Worm (Caenorhabditis elegans): ENCODE results near the gene F31E3.12.

Gene F31E3.12

DNA sequence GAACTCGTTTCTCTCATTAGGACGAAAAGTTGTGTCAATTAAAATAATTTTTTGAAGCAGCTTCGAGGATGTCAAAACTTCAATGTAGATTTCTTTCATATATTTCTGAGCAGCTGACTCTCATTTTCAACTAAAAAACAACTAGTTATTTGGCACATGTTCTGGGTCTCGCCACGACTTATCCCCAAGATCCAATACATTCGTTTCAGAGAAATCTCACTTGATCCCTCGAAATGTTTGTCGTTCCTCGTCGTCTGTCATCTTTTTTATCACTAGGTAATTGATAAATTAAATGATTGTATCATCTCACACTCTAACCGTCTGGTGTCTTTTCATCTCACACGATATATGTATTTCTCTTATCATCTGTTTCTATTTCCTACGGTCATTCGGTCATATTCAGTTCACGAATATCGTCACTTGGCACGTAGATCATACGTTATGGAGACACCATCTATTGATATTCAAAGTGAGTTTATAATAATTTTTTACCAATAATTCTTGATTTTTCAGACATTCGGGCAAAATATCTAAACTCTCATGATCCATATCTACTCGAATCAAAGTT lies 7.2 kb upstream of the F31E3.12 start, which contains the start of the genes rpn-6.1 and F57B9.1 (continued):
- TF ChIP-seq tlp-1 (tag; optimal IDR thresholded peaks at IDR 0.05) (no peak), nhr-71 (tag; optimal IDR thresholded peaks at IDR 0.05) (peak; percentile 12), mep-1 (tag; optimal IDR thresholded peaks at IDR 0.05) (peak; percentile 15), hlh-4 (tag; optimal IDR thresholded peaks at IDR 0.05) (no peak), ztf-11 (tag; optimal IDR thresholded peaks at IDR 0.05) (no peak), lsy-2 (tag; optimal IDR thresholded peaks at IDR 0.05) (peak in 1 of 2 experiments; percentile 64), irx-1 (tag; optimal IDR thresholded peaks at IDR 0.05) (no peak)

DNA sequence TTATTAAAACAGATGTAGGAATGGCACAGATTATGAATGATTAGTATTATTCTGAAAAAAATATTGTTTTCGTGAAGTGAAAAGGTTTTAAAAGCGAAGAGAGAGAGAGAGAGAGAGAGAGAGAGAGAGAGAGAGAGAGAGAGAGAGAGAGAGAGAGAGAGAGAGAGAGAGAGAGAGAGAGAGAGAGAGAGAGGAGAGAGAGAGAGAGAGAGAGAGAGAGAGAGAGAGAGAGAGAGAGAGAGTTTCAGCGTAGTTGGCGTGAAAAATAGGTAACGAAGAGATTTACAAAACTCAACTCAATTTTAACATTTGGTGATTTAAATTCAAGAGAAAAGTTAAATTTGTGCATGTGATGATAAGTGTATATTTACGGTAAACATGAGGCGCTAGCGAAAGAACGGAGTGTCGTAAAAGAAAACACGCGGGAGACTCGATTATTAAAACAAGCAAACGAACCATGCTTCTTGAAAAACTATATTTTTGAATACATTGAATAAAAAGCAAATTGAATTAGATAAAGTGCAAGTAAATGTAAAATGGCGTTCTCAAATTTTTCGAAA lies 1.0 kb upstream of the F31E3.12 start, which contains the start of gene panl-2:
Gene panl-2 (minus strand): TSS at position 51 of the 560 bp plus-strand sequence.
- TF ChIP-seq F16B12.6 (tag; optimal IDR thresholded peaks at IDR 0.05), result peak; percentile 24
- TF ChIP-seq C16A3.4 (tag; optimal IDR thresholded peaks at IDR 0.05), result peak; percentile 54
- peak; percentile 34 for TF ChIP-seq isw-1 (GFP tag; IDR thresholded peaks at IDR 0.05)
- TF ChIP-seq skn-1 (tag; optimal IDR thresholded peaks at IDR 0.05), result peak; percentile 51
- TF ChIP-seq fkh-10 (GFP tag; optimal IDR thresholded peaks at IDR 0.05), result no peak
- peak; percentile 91 to 95 for TF ChIP-seq efl-1 (optimal IDR thresholded peaks at IDR 0.05)
- TF ChIP-seq efl-1 (GFP tag; optimal IDR thresholded peaks at IDR 0.05 in 1 of 2), result peak; percentile 90 to 99
- peak; percentile 30 for TF ChIP-seq lin-14 (GFP tag; optimal IDR thresholded peaks at IDR 0.05)
- TF ChIP-seq rnt-1 (tag; optimal IDR thresholded peaks at IDR 0.05), result peak; percentile 34
- TF ChIP-seq nhr-90 (tag; optimal IDR thresholded peaks at IDR 0.05; ENCODE audit: poor library complexity), result no peak
- TF ChIP-seq tbx-2 (tag; optimal IDR thresholded peaks at IDR 0.05), result peak; percentile 20
- TF ChIP-seq unc-62 (GFP tag; optimal IDR thresholded peaks at IDR 0.05), result no peak
- TF ChIP-seq alr-1 (tag; optimal IDR thresholded peaks at IDR 0.05; ENCODE audit: borderline replicate concordance), result no peak
- no peak for TF ChIP-seq pqm-1 (tag; optimal IDR thresholded peaks at IDR 0.05)
- TF ChIP-seq nhr-47 (tag; optimal IDR thresholded peaks at IDR 0.05), result peak; percentile 42
- peak; percentile 11 for TF ChIP-seq nhr-20 (tag; optimal IDR thresholded peaks at IDR 0.05)
- peak; percentile 41 for TF ChIP-seq nhr-19 (GFP tag; conservative IDR thresholded peaks at IDR 0.05)
- TF ChIP-seq tlp-1 (tag; optimal IDR thresholded peaks at IDR 0.05), result no peak
- TF ChIP-seq nhr-237 (tag; optimal IDR thresholded peaks at IDR 0.05), result no peak
- TF ChIP-seq vab-15 (tag; optimal IDR thresholded peaks at IDR 0.05), result no peak
- no peak for TF ChIP-seq egl-27 (tag; optimal IDR thresholded peaks at IDR 0.05)
- no peak for TF ChIP-seq ztf-4 (tag; optimal IDR thresholded peaks at IDR 0.05)
- TF ChIP-seq nhr-28 (tag; optimal IDR thresholded peaks at IDR 0.05), result no peak
- no peak for TF ChIP-seq unc-98 (GFP tag; IDR thresholded peaks at IDR 0.05)
- peak; percentile 84 to 92 (median 89) for TF ChIP-seq dpl-1 (GFP tag; optimal IDR thresholded peaks at IDR 0.05)
- TF ChIP-seq Y116A8C.19 (tag; optimal IDR thresholded peaks at IDR 0.05; ENCODE audit: borderline replicate concordance), result no peak
- no peak for TF ChIP-seq grh-1 (GFP tag; IDR thresholded peaks at IDR 0.05)
- TF ChIP-seq snpc-4 (tag; optimal IDR thresholded peaks at IDR 0.05), result no peak
- peak; percentile 42 for TF ChIP-seq C04F5.9 (tag; optimal IDR thresholded peaks at IDR 0.05)
- TF ChIP-seq efl-3 (GFP tag; optimal IDR thresholded peaks at IDR 0.05), result no peak
- TF ChIP-seq mdl-1 (tag; optimal IDR thresholded peaks at IDR 0.05), result peak in 1 of 2 experiments; percentile 18
- TF ChIP-seq lin-35 (GFP tag; optimal IDR thresholded peaks at IDR 0.05), result peak; percentile 90 to 95
- TF ChIP-seq nhr-11 (tag; optimal IDR thresholded peaks at IDR 0.05), result no peak
- TF ChIP-seq ceh-82 (tag; optimal IDR thresholded peaks at IDR 0.05), result peak in 2 of 3 experiments; percentile 4 to 30
- peak; percentile 17 for TF ChIP-seq fkh-8 (tag; optimal IDR thresholded peaks at IDR 0.05)
- TF ChIP-seq lin-15B (tag; optimal IDR thresholded peaks at IDR 0.05), result no peak
- TF ChIP-seq swsn-7 (tag; optimal IDR thresholded peaks at IDR 0.05), result peak; percentile 23
- no peak for TF ChIP-seq unc-30 (tag; optimal IDR thresholded peaks at IDR 0.05)
- TF ChIP-seq fos-1 (tag; optimal IDR thresholded peaks at IDR 0.05), result no peak
- peak; percentile 43 for TF ChIP-seq nhr-71 (tag; optimal IDR thresholded peaks at IDR 0.05)
- no peak for TF ChIP-seq irx-1 (tag; optimal IDR thresholded peaks at IDR 0.05)
- TF ChIP-seq lin-13 (GFP tag; optimal IDR thresholded peaks at IDR 0.05), result peak; percentile 12
- TF ChIP-seq blmp-1 (tag; optimal IDR thresholded peaks at IDR 0.05), result peak; percentile 43
- no peak for TF ChIP-seq ztf-11 (tag; optimal IDR thresholded peaks at IDR 0.05)
- TF ChIP-seq elt-3 (tag; optimal IDR thresholded peaks at IDR 0.05), result peak in 1 of 6 experiments; percentile 5
- peak; percentile 36 for TF ChIP-seq xbp-1 (tag; optimal IDR thresholded peaks at IDR 0.05)
- no peak for TF ChIP-seq sptf-1 (tag; optimal IDR thresholded peaks at IDR 0.05)

Measured in whole organism, L1 larva.